Fruit fly (Drosophila melanogaster) whole organism, embryonic: Measurements from ENCODE around the gene Cpr78Ca.

ENCODE experiments used
- Ada2b ChIP-seq: fragments of 200-800 bp; sonication (Bioruptor generic); IDR thresholded peaks from 2 replicates; pipeline ENCODE4 v1.3.6; 2022; ENCODE audit warnings: missing biosample characterization, missing genetic modification characterization
- CG10147 ChIP-seq: fragments of 200-800 bp; sonication (Bioruptor generic); optimal IDR thresholded peaks from 2 replicates; lab custom pipeline; 2019; ENCODE audit warnings: missing biosample characterization, mild to moderate bottlenecking, missing genetic modification characterization, moderate library complexity
- CG10274 ChIP-seq: fragments of 200-800 bp; sonication (Bioruptor generic); optimal IDR thresholded peaks from 3 replicates; lab custom pipeline; 2017; ENCODE audit warnings: missing biosample characterization, mild to moderate bottlenecking, missing genetic modification characterization
- CG11504 ChIP-seq: fragments of 200-800 bp; sonication (Bioruptor generic); optimal IDR thresholded peaks from 3 replicates; lab custom pipeline; 2019; ENCODE audit warnings: missing biosample characterization, mild to moderate bottlenecking, missing genetic modification characterization, moderate library complexity
- CG11695 ChIP-seq: fragments of 200-800 bp; sonication (Bioruptor generic); IDR thresholded peaks from 3 replicates; pipeline ENCODE4 v1.3.6; 2022; ENCODE audit warnings: missing biosample characterization, missing genetic modification characterization
- CG12155 ChIP-seq: fragments of 200-800 bp; sonication (Bioruptor generic); optimal IDR thresholded peaks from 3 replicates; lab custom pipeline; 2016; ENCODE audit warnings: missing biosample characterization, missing genetic modification characterization
- CG12659 ChIP-seq: fragments of 200-800 bp; sonication (Bioruptor generic); optimal IDR thresholded peaks from 3 replicates; lab custom pipeline; 2017; ENCODE audit warnings: mild to moderate bottlenecking, missing biosample characterization, missing genetic modification reagents, missing genetic modification characterization
- CG12769 ChIP-seq: fragments of 200-800 bp; sonication (Bioruptor generic); optimal IDR thresholded peaks from 2 replicates; lab custom pipeline; 2019; ENCODE audit warnings: missing biosample characterization, mild to moderate bottlenecking, missing genetic modification characterization, moderate library complexity
- CG1529 ChIP-seq: fragments of 200-800 bp; sonication (Bioruptor generic); optimal IDR thresholded peaks from 3 replicates; lab custom pipeline; 2018; ENCODE audit warnings: missing biosample characterization, missing genetic modification characterization
- CG5245 ChIP-seq: fragments of 200-800 bp; sonication (Bioruptor generic); optimal IDR thresholded peaks from 3 replicates; lab custom pipeline; 2016; ENCODE audit warnings: missing biosample characterization, missing genetic modification characterization
- CG6683 ChIP-seq: fragments of 200-800 bp; sonication (Bioruptor generic); optimal IDR thresholded peaks from 2 replicates; lab custom pipeline; 2017; ENCODE audit warnings: missing biosample characterization, mild to moderate bottlenecking, missing genetic modification characterization, missing genetic modification reagents
- Hey ChIP-seq: fragments of 200-800 bp; sonication (Bioruptor generic); optimal IDR thresholded peaks from 3 replicates; lab custom pipeline; 2018; ENCODE audit warnings: missing biosample characterization, mild to moderate bottlenecking, missing genetic modification characterization
- Hr3 ChIP-seq: fragments of 200-800 bp; sonication (Bioruptor generic); optimal IDR thresholded peaks from 3 replicates; lab custom pipeline; 2016; ENCODE audit warnings: missing biosample characterization, missing genetic modification characterization
- Lim3 ChIP-seq: fragments of 200-800 bp; sonication (Bioruptor generic); IDR thresholded peaks from 2 replicates; pipeline ENCODE4 v1.3.6; 2022; ENCODE audit warnings: missing biosample characterization, missing genetic modification characterization
- MTF-1 ChIP-seq: fragments of 200-800 bp; sonication (Bioruptor generic); optimal IDR thresholded peaks from 2 replicates; lab custom pipeline; 2018; ENCODE audit warnings: missing biosample characterization, mild to moderate bottlenecking, missing genetic modification characterization, borderline replicate concordance
- Med ChIP-seq: fragments of 200-800 bp; sonication (Bioruptor generic); peaks from one replicate; lab custom pipeline; 2016; ENCODE audit warnings: missing biosample characterization, missing genetic modification characterization, mild to moderate bottlenecking, inconsistent platforms, moderate library complexity
- Nf-YB ChIP-seq: fragments of 200-800 bp; sonication (Bioruptor generic); optimal IDR thresholded peaks from 3 replicates; lab custom pipeline; 2019; ENCODE audit warnings: missing biosample characterization, mild to moderate bottlenecking, missing genetic modification characterization, moderate library complexity
- Oaz ChIP-seq: fragments of 200-800 bp; sonication (Bioruptor generic); IDR thresholded peaks from 2 replicates; pipeline ENCODE4 v1.3.6; 2022; ENCODE audit warnings: missing biosample characterization, missing genetic modification characterization
- Optix ChIP-seq: fragments of 200-800 bp; sonication (Bioruptor generic); IDR thresholded peaks from 3 replicates; pipeline ENCODE4 v1.3.6; 2022; ENCODE audit warnings: missing biosample characterization, missing genetic modification characterization
- Scr ChIP-seq: fragments of 200-800 bp; sonication (Bioruptor generic); IDR thresholded peaks from 2 replicates; pipeline ENCODE4 v1.3.6; 2022; ENCODE audit warnings: missing biosample characterization, missing genetic modification characterization; ENCODE audit not compliant: partially characterized antibody
- Trl ChIP-seq, 3 experiments: fragments of >200 bp in 2 of 3; fragments of 200-800 bp in 1 of 3; sonication (Bioruptor generic) in 1 of 3; optimal IDR thresholded peaks; 2 replicates in 1 of 3; 3 replicates in 2 of 3; lab custom pipeline; 2016 to 2017; ENCODE audit warnings: missing biosample characterization in 1 of 3, missing genetic modification characterization in 1 of 3
- ash1 ChIP-seq: fragments of 200-800 bp; sonication (Bioruptor generic); optimal IDR thresholded peaks from 2 replicates; lab custom pipeline; 2018; ENCODE audit warnings: missing biosample characterization, mild to moderate bottlenecking, missing genetic modification characterization
- bbx ChIP-seq: fragments of 200-800 bp; sonication (Bioruptor generic); IDR thresholded peaks from 2 replicates; pipeline ENCODE4 v1.3.6; 2022; ENCODE audit warnings: missing biosample characterization, missing genetic modification characterization; ENCODE audit not compliant: partially characterized antibody
- bcd ChIP-seq: fragments of 200-800 bp; sonication (Bioruptor generic); optimal IDR thresholded peaks from 2 replicates; lab custom pipeline; 2017; ENCODE audit warnings: missing biosample characterization, mild to moderate bottlenecking, missing genetic modification characterization
- chinmo ChIP-seq: fragments of 200-800 bp; sonication (Bioruptor generic); IDR thresholded peaks from 4 replicates; pipeline ENCODE4 v1.3.6; 2022; ENCODE audit warnings: missing biosample characterization, missing genetic modification characterization; ENCODE audit not compliant: partially characterized antibody
- dm ChIP-seq: fragments of 200-800 bp; sonication (Bioruptor generic); optimal IDR thresholded peaks from 3 replicates; lab custom pipeline; 2016; ENCODE audit warnings: missing biosample characterization, missing genetic modification characterization
- gem ChIP-seq: fragments of 200-800 bp; sonication (Bioruptor generic); optimal IDR thresholded peaks from 2 replicates; lab custom pipeline; 2019; ENCODE audit warnings: missing biosample characterization, mild to moderate bottlenecking, missing genetic modification characterization, moderate library complexity
- h ChIP-seq: fragments of >200 bp; optimal IDR thresholded peaks from 2 replicates; lab custom pipeline; 2017
- her ChIP-seq: fragments of 200-800 bp; sonication (Bioruptor generic); optimal IDR thresholded peaks from 2 replicates; lab custom pipeline; 2016; ENCODE audit warnings: missing biosample characterization, missing genetic modification characterization
- lab ChIP-seq: fragments of 200-800 bp; sonication (Bioruptor generic); optimal IDR thresholded peaks from 3 replicates; lab custom pipeline; 2017; ENCODE audit warnings: missing biosample characterization, missing genetic modification characterization, mild to moderate bottlenecking, moderate library complexity, missing genetic modification reagents
- lbe ChIP-seq: fragments of 200-800 bp; sonication (Bioruptor generic); optimal IDR thresholded peaks from 2 replicates; lab custom pipeline; 2016; ENCODE audit warnings: missing biosample characterization, mild to moderate bottlenecking, missing genetic modification characterization
- maf-S ChIP-seq: fragments of 200-800 bp; sonication (Bioruptor generic); optimal IDR thresholded peaks from 2 replicates; lab custom pipeline; 2016; ENCODE audit warnings: missing biosample characterization, missing genetic modification characterization
- nerfin-1 ChIP-seq: fragments of 200-800 bp; sonication (Bioruptor generic); optimal IDR thresholded peaks from 3 replicates; lab custom pipeline; 2019; ENCODE audit warnings: missing biosample characterization, mild to moderate bottlenecking, missing genetic modification characterization, moderate library complexity
- scrt ChIP-seq: fragments of 200-800 bp; sonication (Bioruptor generic); optimal IDR thresholded peaks from 2 replicates; lab custom pipeline; 2018; ENCODE audit warnings: missing biosample characterization, mild to moderate bottlenecking, missing genetic modification characterization, moderate library complexity
- sd ChIP-seq: fragments of 200-800 bp; sonication (Bioruptor generic); optimal IDR thresholded peaks from 3 replicates; lab custom pipeline; 2018; ENCODE audit warnings: missing biosample characterization, mild to moderate bottlenecking, missing genetic modification characterization, moderate library complexity
- sug ChIP-seq: fragments of 200-800 bp; optimal IDR thresholded peaks from 2 replicates; lab custom pipeline; 2019; ENCODE audit warnings: missing biosample characterization, mild to moderate bottlenecking, missing genetic modification characterization, moderate library complexity
- unc-4 ChIP-seq: fragments of 200-800 bp; sonication (Bioruptor generic); IDR thresholded peaks from 2 replicates; pipeline ENCODE4 v1.3.6; 2022; ENCODE audit warnings: missing biosample characterization, missing genetic modification characterization; ENCODE audit not compliant: partially characterized antibody
- vfl ChIP-seq: fragments of 200-800 bp; sonication (Bioruptor generic); optimal IDR thresholded peaks from 2 replicates; lab custom pipeline; 2016; ENCODE audit warnings: missing biosample characterization, missing genetic modification characterization
- wor ChIP-seq: fragments of 200-800 bp; sonication (Bioruptor generic); IDR thresholded peaks from 2 replicates; pipeline ENCODE4 v1.3.6; 2022; ENCODE audit warnings: missing biosample characterization, missing genetic modification characterization

Gene Cpr78Ca

DNA sequence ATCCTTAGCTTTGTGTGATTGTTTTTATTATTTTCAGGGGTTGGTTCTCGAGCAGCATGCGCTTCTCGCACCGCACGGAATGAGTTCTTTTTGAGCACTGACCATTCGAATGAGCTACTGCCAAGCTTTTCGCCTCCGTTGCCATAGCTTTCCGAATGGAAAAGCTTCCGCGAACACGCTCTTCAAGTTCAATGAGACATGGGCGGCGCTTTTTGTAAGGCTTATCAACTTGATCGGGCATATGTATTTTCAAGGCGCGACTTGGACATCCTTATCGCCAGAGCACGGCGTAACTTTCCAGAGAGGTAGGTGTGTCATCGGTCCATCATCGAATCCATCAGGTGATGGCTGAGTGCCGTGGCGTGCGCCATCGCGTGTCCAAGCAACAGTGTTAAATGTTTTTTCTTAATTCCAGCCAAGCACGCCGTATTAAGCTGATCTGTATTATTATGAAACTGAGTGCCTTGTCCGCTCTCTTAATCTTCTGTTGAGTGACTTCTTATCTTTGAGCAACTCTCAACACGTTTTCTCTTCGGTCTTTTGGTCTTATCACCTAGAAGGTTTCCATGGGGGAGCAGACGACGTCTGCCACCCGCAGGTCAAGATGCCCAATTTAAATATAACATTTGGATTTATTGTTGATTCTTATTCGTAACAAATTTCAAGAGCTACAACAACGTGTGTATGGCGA, 12.6 kb downstream of the Cpr78Ca start, which contains the start of gene AcCoAS (continued):
- TF ChIP-seq CG5245 (GFP tag; lab: Kevin White, UChicago) (no peak), Trl (optimal IDR thresholded peaks at IDR 0.05; lab: Kevin White, UChicago) (peak in 1 of 2 experiments; percentile 61), Trl (GFP tag; optimal IDR thresholded peaks at IDR 0.05; lab: Kevin White, UChicago) (peak; percentile 8), dm (GFP tag; lab: Kevin White, UChicago) (peak; percentile 45), CG10274 (GFP tag; lab: Kevin White, UChicago) (peak; percentile 34), CG6683 (GFP tag; lab: Kevin White, UChicago) (peak; percentile 6), Hey (tag; lab: Kevin White, UChicago) (peak; percentile 27), CG10147 (GFP tag; lab: Kevin White, UChicago) (peak; percentile 22), vfl (GFP tag; lab: Kevin White, UChicago) (peak; percentile 58), Nf-YB (GFP tag; lab: Kevin White, UChicago) (no peak), lbe (GFP tag; lab: Kevin White, UChicago) (peak; percentile 54), CG11504 (tag; lab: Kevin White, UChicago) (peak; percentile 3), sd (tag; lab: Kevin White, UChicago) (peak; percentile 19), sug (tag; lab: Kevin White, UChicago) (peak; percentile 98), scrt (GFP tag; lab: Kevin White, UChicago) (peak; percentile 48), CG12769 (tag; lab: Kevin White, UChicago) (peak; percentile 67), wor (no peak), gem (tag; lab: Kevin White, UChicago) (peak; percentile 19), Ada2b (no peak), Hr3 (GFP tag; lab: Kevin White, UChicago) (no peak), Lim3 (GFP tag; lab: Robert Waterston, UW) (no peak), Scr (0 out of 2 replicates have a peak, but pooled peaks have one; percentile 39), chinmo (GFP tag; lab: Robert Waterston, UW) (peak; percentile 81; the same call in 2 of the 4 replicates), Optix (no peak), h (lab: Kevin White, UChicago) (no peak), bbx (peak; percentile 30; the same call in 1 of the 2 replicates), CG1529 (GFP tag; lab: Kevin White, UChicago) (no peak), maf-S (no peak), Med (GFP tag; lab: Kevin White, UChicago) (peak; percentile 93), CG11695 (GFP tag; lab: Robert Waterston, UW) (0 out of 3 replicates have a peak, but pooled peaks have one; percentile 29), CG12659 (peak; percentile 44), lab (GFP tag; lab: Kevin White, UChicago) (peak; percentile 78), Oaz (GFP tag; lab: Robert Waterston, UW) (no peak), MTF-1 (GFP tag; lab: Kevin White, UChicago) (peak; percentile 14), bcd (GFP tag; lab: Kevin White, UChicago) (peak; percentile 13), her (peak; percentile 36), CG12155 (GFP tag; lab: Kevin White, UChicago) (peak; percentile 25), nerfin-1 (tag; lab: Kevin White, UChicago) (no peak), unc-4 (GFP tag; lab: Robert Waterston, UW) (peak; percentile 36), ash1 (GFP tag; lab: Kevin White, UChicago) (peak; percentile 15)
